Worm (Caenorhabditis elegans): ENCODE results near the gene col-154.

DNA sequence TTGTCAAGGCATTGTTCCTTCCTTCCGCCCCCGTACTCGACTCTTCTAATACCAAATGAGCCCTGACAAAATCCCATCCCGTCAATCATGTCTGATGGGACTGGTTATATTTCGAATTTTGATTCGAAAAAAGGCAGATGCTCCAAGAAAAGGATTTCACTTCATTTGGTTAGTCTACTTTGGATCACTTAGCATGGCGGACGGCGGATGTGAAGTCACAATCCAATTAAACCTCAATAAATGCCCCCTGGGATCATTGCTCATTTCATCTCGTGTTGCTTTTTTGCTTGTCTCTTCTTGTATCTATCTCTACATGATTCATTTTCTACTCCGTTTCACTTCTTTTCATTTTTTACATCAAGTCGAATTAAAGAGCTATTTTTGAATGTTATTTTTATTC is 5.8 kb upstream of the col-154 start:
- no peak for TF ChIP-seq fos-1 (tag; optimal IDR thresholded peaks at IDR 0.05)
- no peak for TF ChIP-seq nhr-25 (tag; optimal IDR thresholded peaks at IDR 0.05)
- TF ChIP-seq elt-2 (tag; optimal IDR thresholded peaks at IDR 0.05): no peak
- no peak for TF ChIP-seq ZK546.5 (tag; optimal IDR thresholded peaks at IDR 0.05)
- TF ChIP-seq aly-2 (tag; optimal IDR thresholded peaks at IDR 0.05): no peak
- no peak for TF ChIP-seq ztf-11 (tag; optimal IDR thresholded peaks at IDR 0.05)
- no peak for TF ChIP-seq nhr-28 (tag; optimal IDR thresholded peaks at IDR 0.05)
- TF ChIP-seq snpc-4 (tag; optimal IDR thresholded peaks at IDR 0.05): no peak

Data from whole organism, L3 larva.